Worm (Caenorhabditis elegans) whole organism, L2 larva: ENCODE measurements around the gene cyp-29A2.

Experiments
- ama-1 ChIP-seq: fragments of 150-350 bp; optimal IDR thresholded peaks from 2 replicates; lab custom pipeline; 2018; ENCODE audit warnings: inconsistent platforms
- dmd-4 ChIP-seq: sonication (generic microtip); optimal IDR thresholded peaks from 2 replicates; lab custom pipeline; 2017; ENCODE audit warnings: missing biosample characterization, missing genetic modification characterization
- lin-11 ChIP-seq: fragments of 150-350 bp; sonication (generic microtip); optimal IDR thresholded peaks from 2 replicates; lab custom pipeline; 2014; ENCODE audit warnings: missing biosample characterization, missing genetic modification characterization, inconsistent platforms, mixed read lengths
- nhr-25 ChIP-seq: fragments of 150-350 bp; sonication (generic microtip); optimal IDR thresholded peaks from 3 replicates; lab custom pipeline; 2014; ENCODE audit warnings: missing biosample characterization, missing genetic modification characterization
- unc-62 ChIP-seq: fragments of 150-350 bp; optimal IDR thresholded peaks from 2 replicates; lab custom pipeline; 2014; ENCODE audit warnings: missing biosample characterization, missing genetic modification reagents, missing genetic modification characterization
- ztf-4 ChIP-seq: fragments of 150-350 bp; optimal IDR thresholded peaks from 2 replicates; lab custom pipeline; 2014; ENCODE audit warnings: missing biosample characterization, missing genetic modification characterization

- no peak for TF ChIP-seq dmd-4 (tag; lab: Kevin White, UChicago)
- TF ChIP-seq ztf-4 (tag; lab: Kevin White, UChicago): no peak
- TF ChIP-seq lin-11: no peak
- TF ChIP-seq nhr-25 (tag; lab: Kevin White, UChicago): no peak
- TF ChIP-seq unc-62 (GFP tag; lab: Kevin White, UChicago): no peak
- TF ChIP-seq ama-1 (lab: Kevin White, UChicago): no peak
Measured at ce11 chrV:11172667-11173066, 44.7 kb upstream of the cyp-29A2 start.
